Fruit fly (Drosophila melanogaster): ENCODE results near the gene CG14621.

dm6 chrX:22479207-22479820 lies 35.3 kb downstream of the CG14621 start:
- TF ChIP-seq cic (GFP tag; optimal IDR thresholded peaks at IDR 0.05), result no peak
- no peak for TF ChIP-seq Crg-1 (GFP tag; optimal IDR thresholded peaks at IDR 0.05)
- peak; percentile 62 for TF ChIP-seq tj (GFP tag; optimal IDR thresholded peaks at IDR 0.05)
- peak; percentile 10 for TF ChIP-seq Mnt (GFP tag; optimal IDR thresholded peaks at IDR 0.05)
- peak; percentile 83 for TF ChIP-seq bab1 (GFP tag; optimal IDR thresholded peaks at IDR 0.05)
- no peak for TF ChIP-seq CG1620 (GFP tag; optimal IDR thresholded peaks at IDR 0.05)
- TF ChIP-seq CG7045 (GFP tag; optimal IDR thresholded peaks at IDR 0.05), result no peak
- no peak for TF ChIP-seq Clk (GFP tag; optimal IDR thresholded peaks at IDR 0.05)
- TF ChIP-seq cnc (optimal IDR thresholded peaks at IDR 0.05), result no peak

Measured in whole organism, adult.